Fruit fly (Drosophila melanogaster) whole organism, embryonic: ENCODE measurements around the gene SCCRO.
A peak's percentile ranks its signal among the peaks of the same experiment; 100 is the strongest.

ENCODE experiments used
- ATbp ChIP-seq: fragments of 200-800 bp; sonication (Bioruptor generic); optimal IDR thresholded peaks from 2 replicates; lab custom pipeline; 2017; ENCODE audit warnings: missing biosample characterization, mild to moderate bottlenecking, missing genetic modification characterization, missing genetic modification reagents
- Aef1 ChIP-seq: fragments of 200-800 bp; sonication (Bioruptor generic); IDR thresholded peaks from 3 replicates; pipeline ENCODE4 v1.3.6; 2022; ENCODE audit warnings: missing biosample characterization, missing genetic modification characterization
- Bgb ChIP-seq: fragments of 200-800 bp; sonication (Bioruptor generic); IDR thresholded peaks from 2 replicates; pipeline ENCODE4 v1.3.6; 2022; ENCODE audit warnings: missing biosample characterization, missing genetic modification characterization; ENCODE audit not compliant: partially characterized antibody
- CG10267 ChIP-seq: fragments of 200-800 bp; sonication (Bioruptor generic); optimal IDR thresholded peaks from 2 replicates; lab custom pipeline; 2018; ENCODE audit warnings: missing biosample characterization, mild to moderate bottlenecking, missing genetic modification characterization, moderate library complexity
- CG10321 ChIP-seq: fragments of 200-800 bp; sonication (Bioruptor generic); IDR thresholded peaks from 2 replicates; pipeline ENCODE4 v1.3.6; 2022; ENCODE audit warnings: missing biosample characterization, missing genetic modification characterization
- CG11504 ChIP-seq: fragments of 200-800 bp; sonication (Bioruptor generic); optimal IDR thresholded peaks from 3 replicates; lab custom pipeline; 2019; ENCODE audit warnings: missing biosample characterization, mild to moderate bottlenecking, missing genetic modification characterization, moderate library complexity
- CG12219 ChIP-seq: fragments of 200-800 bp; sonication (Bioruptor generic); optimal IDR thresholded peaks from 3 replicates; lab custom pipeline; 2018; ENCODE audit warnings: missing biosample characterization, mild to moderate bottlenecking, missing genetic modification characterization
- CG2129 ChIP-seq: fragments of 200-800 bp; sonication (Bioruptor generic); IDR thresholded peaks from 2 replicates; pipeline ENCODE4 v1.3.6; 2022; ENCODE audit warnings: missing biosample characterization, missing genetic modification characterization; ENCODE audit not compliant: partially characterized antibody
- CG2889 ChIP-seq: fragments of 200-800 bp; sonication (Bioruptor generic); IDR thresholded peaks from 3 replicates; pipeline ENCODE4 v1.3.6; 2022; ENCODE audit warnings: missing biosample characterization, missing genetic modification characterization
- CG30431 ChIP-seq: fragments of 200-800 bp; sonication (Bioruptor generic); optimal IDR thresholded peaks from 2 replicates; lab custom pipeline; 2017; ENCODE audit warnings: missing biosample characterization, missing genetic modification characterization
- CG31388 ChIP-seq: fragments of 200-800 bp; sonication (Bioruptor generic); optimal IDR thresholded peaks from 2 replicates; lab custom pipeline; 2016; ENCODE audit warnings: missing biosample characterization, missing genetic modification characterization
- CG32532 ChIP-seq: fragments of 200-800 bp; sonication (Bioruptor generic); IDR thresholded peaks from 2 replicates; pipeline ENCODE4 v1.3.6; 2022; ENCODE audit warnings: missing biosample characterization, missing genetic modification characterization
- CG34224 ChIP-seq: fragments of 200-800 bp; sonication (Bioruptor generic); IDR thresholded peaks from 3 replicates; pipeline ENCODE4 v1.3.6; 2022; ENCODE audit warnings: missing biosample characterization, missing genetic modification characterization; ENCODE audit not compliant: partially characterized antibody
- CG4328 ChIP-seq: fragments of 200-800 bp; sonication (Bioruptor generic); optimal IDR thresholded peaks from 3 replicates; lab custom pipeline; 2017; ENCODE audit warnings: missing biosample characterization, missing genetic modification reagents, missing genetic modification characterization
- CG5180 ChIP-seq: fragments of 200-800 bp; sonication (Bioruptor generic); optimal IDR thresholded peaks from 3 replicates; lab custom pipeline; 2017; ENCODE audit warnings: missing biosample characterization, missing genetic modification characterization, mild to moderate bottlenecking, moderate library complexity, missing genetic modification reagents
- CG6683 ChIP-seq: fragments of 200-800 bp; sonication (Bioruptor generic); optimal IDR thresholded peaks from 2 replicates; lab custom pipeline; 2017; ENCODE audit warnings: missing biosample characterization, mild to moderate bottlenecking, missing genetic modification characterization, missing genetic modification reagents
- CG6765 ChIP-seq: fragments of 200-800 bp; sonication (Bioruptor generic); optimal IDR thresholded peaks from 3 replicates; lab custom pipeline; 2017; ENCODE audit warnings: missing biosample characterization, mild to moderate bottlenecking, missing genetic modification characterization
- CG7963 ChIP-seq: fragments of 200-800 bp; sonication (Bioruptor generic); IDR thresholded peaks from 3 replicates; pipeline ENCODE4 v1.3.6; 2022; ENCODE audit warnings: missing biosample characterization, missing genetic modification characterization; ENCODE audit not compliant: partially characterized antibody
- CG8089 ChIP-seq: fragments of 200-800 bp; sonication (Bioruptor generic); optimal IDR thresholded peaks from 3 replicates; lab custom pipeline; 2016; ENCODE audit warnings: missing biosample characterization, missing genetic modification characterization
- CoRest ChIP-seq: fragments of 200-800 bp; sonication (Bioruptor generic); optimal IDR thresholded peaks from 3 replicates; lab custom pipeline; 2018; ENCODE audit warnings: missing biosample characterization, mild to moderate bottlenecking, missing genetic modification characterization, moderate library complexity
- CrebB ChIP-seq: fragments of 200-800 bp; sonication (Bioruptor generic); optimal IDR thresholded peaks from 3 replicates; lab custom pipeline; 2018; ENCODE audit warnings: missing biosample characterization, mild to moderate bottlenecking, missing genetic modification characterization
- Dref ChIP-seq: fragments of 200-800 bp; sonication (Bioruptor generic); IDR thresholded peaks from 2 replicates; pipeline ENCODE4 v1.3.6; 2022; ENCODE audit warnings: missing biosample characterization, missing genetic modification characterization
- HLH3B ChIP-seq: fragments of 200-800 bp; sonication (Bioruptor generic); IDR thresholded peaks from 2 replicates; pipeline ENCODE4 v1.3.6; 2022; ENCODE audit warnings: missing biosample characterization, missing genetic modification characterization
- Hand ChIP-seq: fragments of 200-800 bp; sonication (Bioruptor generic); optimal IDR thresholded peaks from 2 replicates; lab custom pipeline; 2017; ENCODE audit warnings: mild to moderate bottlenecking, missing biosample characterization, missing genetic modification reagents, missing genetic modification characterization
- Hey ChIP-seq: fragments of 200-800 bp; sonication (Bioruptor generic); optimal IDR thresholded peaks from 3 replicates; lab custom pipeline; 2018; ENCODE audit warnings: missing biosample characterization, mild to moderate bottlenecking, missing genetic modification characterization
- Hmr ChIP-seq: fragments of 200-800 bp; sonication (Bioruptor generic); optimal IDR thresholded peaks from 3 replicates; lab custom pipeline; 2017; ENCODE audit warnings: mild to moderate bottlenecking, missing biosample characterization, missing genetic modification reagents, missing genetic modification characterization
- Myb ChIP-seq: fragments of 200-800 bp; sonication (Bioruptor generic); optimal IDR thresholded peaks from 2 replicates; lab custom pipeline; 2016; ENCODE audit warnings: missing biosample characterization, missing genetic modification characterization
- Sox100B ChIP-seq: fragments of 200-800 bp; sonication (Bioruptor generic); optimal IDR thresholded peaks from 3 replicates; lab custom pipeline; 2018; ENCODE audit warnings: missing biosample characterization, mild to moderate bottlenecking, missing genetic modification characterization
- Xrp1 ChIP-seq: fragments of 200-800 bp; sonication (Bioruptor generic); IDR thresholded peaks from 2 replicates; pipeline ENCODE4 v1.3.6; 2022; ENCODE audit warnings: missing biosample characterization, missing genetic modification characterization
- YL-1 ChIP-seq: fragments of 200-800 bp; sonication (Bioruptor generic); optimal IDR thresholded peaks from 3 replicates; lab custom pipeline; 2017; ENCODE audit warnings: missing biosample characterization, mild to moderate bottlenecking, missing genetic modification characterization
- ara ChIP-seq: fragments of 200-800 bp; sonication (Bioruptor generic); IDR thresholded peaks from 2 replicates; pipeline ENCODE4 v1.3.6; 2022; ENCODE audit warnings: missing biosample characterization, missing genetic modification characterization
- bab2 ChIP-seq: fragments of 200-800 bp; sonication (Bioruptor generic); optimal IDR thresholded peaks from 2 replicates; lab custom pipeline; 2016; ENCODE audit warnings: missing biosample characterization, missing genetic modification characterization
- chm ChIP-seq: fragments of 200-800 bp; sonication (Bioruptor generic); IDR thresholded peaks from 2 replicates; pipeline ENCODE4 v1.3.6; 2022; ENCODE audit warnings: missing biosample characterization, missing genetic modification characterization
- exex ChIP-seq: fragments of 200-800 bp; sonication (Bioruptor generic); optimal IDR thresholded peaks from 4 replicates; lab custom pipeline; 2018; ENCODE audit warnings: missing biosample characterization, mild to moderate bottlenecking, missing genetic modification characterization, moderate library complexity
- fd102C ChIP-seq: fragments of 200-800 bp; sonication (Bioruptor generic); optimal IDR thresholded peaks from 2 replicates; lab custom pipeline; 2018; ENCODE audit warnings: missing biosample characterization, mild to moderate bottlenecking, missing genetic modification characterization, moderate library complexity
- h ChIP-seq: fragments of >200 bp; optimal IDR thresholded peaks from 2 replicates; lab custom pipeline; 2017
- ind ChIP-seq: fragments of 200-800 bp; sonication (Bioruptor generic); optimal IDR thresholded peaks from 3 replicates; lab custom pipeline; 2016; ENCODE audit warnings: missing biosample characterization, missing genetic modification characterization
- jing ChIP-seq: fragments of 200-800 bp; sonication (Bioruptor generic); optimal IDR thresholded peaks from 2 replicates; lab custom pipeline; 2018; ENCODE audit warnings: missing biosample characterization, mild to moderate bottlenecking, missing genetic modification characterization
- kah ChIP-seq: fragments of 200-800 bp; sonication (Bioruptor generic); optimal IDR thresholded peaks from 2 replicates; lab custom pipeline; 2018; ENCODE audit warnings: missing biosample characterization, mild to moderate bottlenecking, missing genetic modification characterization
- klu ChIP-seq: fragments of 200-800 bp; sonication (Bioruptor generic); IDR thresholded peaks from 2 replicates; pipeline ENCODE4 v1.3.6; 2022; ENCODE audit warnings: missing biosample characterization, missing genetic modification characterization
- nerfin-2 ChIP-seq: fragments of 200-800 bp; sonication (Bioruptor generic); IDR thresholded peaks from 2 replicates; pipeline ENCODE4 v1.3.6; 2022; ENCODE audit warnings: missing biosample characterization, missing genetic modification characterization; ENCODE audit not compliant: partially characterized antibody
- p53 ChIP-seq: fragments of 200-800 bp; sonication (Bioruptor generic); optimal IDR thresholded peaks from 2 replicates; lab custom pipeline; 2016; ENCODE audit warnings: missing biosample characterization, missing genetic modification characterization
- pzg ChIP-seq: fragments of 200-800 bp; sonication (Bioruptor generic); optimal IDR thresholded peaks from 3 replicates; lab custom pipeline; 2018; ENCODE audit warnings: missing biosample characterization, mild to moderate bottlenecking, missing genetic modification characterization, moderate library complexity
- sim ChIP-seq: fragments of 200-800 bp; sonication (Bioruptor generic); IDR thresholded peaks from 2 replicates; pipeline ENCODE4 v1.3.6; 2022; ENCODE audit warnings: missing biosample characterization, missing genetic modification characterization
- tap ChIP-seq: fragments of 200-800 bp; optimal IDR thresholded peaks from 3 replicates; lab custom pipeline; 2019; ENCODE audit warnings: missing biosample characterization, mild to moderate bottlenecking, missing genetic modification characterization, moderate library complexity
- tgo ChIP-seq: fragments of 200-800 bp; sonication (Bioruptor generic); IDR thresholded peaks from 3 replicates; pipeline ENCODE4 v1.3.6; 2022; ENCODE audit warnings: missing biosample characterization, missing genetic modification characterization
- toy ChIP-seq: fragments of 200-800 bp; sonication (Bioruptor generic); IDR thresholded peaks from 2 replicates; pipeline ENCODE4 v1.3.6; 2022; ENCODE audit warnings: missing biosample characterization, missing genetic modification characterization
- ttk ChIP-seq: fragments of 200-800 bp; sonication (Bioruptor generic); IDR thresholded peaks from 2 replicates; pipeline ENCODE4 v2.1.2; 2022; ENCODE audit warnings: missing biosample characterization, missing genetic modification characterization
- wek ChIP-seq: fragments of 200-800 bp; sonication (Bioruptor generic); optimal IDR thresholded peaks from 3 replicates; lab custom pipeline; 2018; ENCODE audit warnings: missing biosample characterization, mild to moderate bottlenecking, missing genetic modification characterization, moderate library complexity

The SCCRO gene

dm6 chr3L:15588514-15589138 is 25.4 kb downstream of the SCCRO start, which contains the start of gene RhoGAP71E (continued):
- TF ChIP-seq Xrp1 (peak; percentile 46; the same call in 1 of the 2 replicates), CG10321 (0 out of 2 replicates have a peak, but pooled peaks have one; percentile 8), Bgb (GFP tag; lab: Robert Waterston, UW) (peak; percentile 55; the same call in 1 of the 2 replicates), exex (peak; percentile 13), Hey (tag; lab: Kevin White, UChicago) (no peak), CG2129 (no peak), p53 (GFP tag; lab: Kevin White, UChicago) (no peak), CG34224 (0 out of 3 replicates have a peak, but pooled peaks have one; percentile 14), CG31388 (no peak), sim (GFP tag; lab: Robert Waterston, UW) (no peak), nerfin-2 (GFP tag; lab: Robert Waterston, UW) (0 out of 2 replicates have a peak, but pooled peaks have one; percentile 35), Sox100B (GFP tag; lab: Kevin White, UChicago) (peak; percentile 67), kah (GFP tag; lab: Kevin White, UChicago) (no peak), jing (GFP tag; lab: Kevin White, UChicago) (no peak), Myb (GFP tag; lab: Kevin White, UChicago) (no peak), tap (tag; lab: Kevin White, UChicago) (peak; percentile 49), CG8089 (GFP tag; lab: Kevin White, UChicago) (peak; percentile 4), HLH3B (peak; percentile 24; the same call in 1 of the 2 replicates), CG7963 (GFP tag; lab: Robert Waterston, UW) (no peak), CG6765 (GFP tag; lab: Kevin White, UChicago) (peak; percentile 10), tgo (GFP tag; lab: Robert Waterston, UW) (no peak; the same call in 2 of the 3 replicates), CG30431 (GFP tag; lab: Kevin White, UChicago) (no peak), CG6683 (no peak), Aef1 (GFP tag; lab: Robert Waterston, UW) (no peak), fd102C (no peak), YL-1 (peak; percentile 50), klu (no peak), pzg (GFP tag; lab: Kevin White, UChicago) (peak; percentile 91), CG10267 (peak; percentile 46), h (no peak), ara (GFP tag; lab: Robert Waterston, UW) (no peak), wek (GFP tag; lab: Kevin White, UChicago) (peak; percentile 97), CG5180 (GFP tag; lab: Kevin White, UChicago) (no peak), Hand (GFP tag; lab: Kevin White, UChicago) (peak; percentile 18), chm (GFP tag; lab: Robert Waterston, UW) (peak; percentile 89), ATbp (GFP tag; lab: Kevin White, UChicago) (no peak), CG2889 (GFP tag; lab: Robert Waterston, UW) (no peak), CG11504 (tag; lab: Kevin White, UChicago) (peak; percentile 56), CG4328 (GFP tag; lab: Kevin White, UChicago) (no peak), CG12219 (GFP tag; lab: Kevin White, UChicago) (peak; percentile 10), ttk (GFP tag; lab: Robert Waterston, UW) (no peak), CG32532 (peak; percentile 79), ind (GFP tag; lab: Kevin White, UChicago) (no peak), toy (GFP tag; lab: Robert Waterston, UW) (no peak), CoRest (tag; lab: Kevin White, UChicago) (peak; percentile 48), CrebB (tag; lab: Kevin White, UChicago) (peak; percentile 66), Hmr (GFP tag; lab: Kevin White, UChicago) (peak; percentile 55), Dref (no peak), bab2 (no peak)
